Worm (Caenorhabditis elegans): ENCODE measurements around the gene lsm-3.

ce11 chrIV:13358488-13358887 lies 28.5 kb upstream of the lsm-3 start, which contains the start of gene W02A2.8:
- TF ChIP-seq snpc-4 (GFP tag; optimal IDR thresholded peaks at IDR 0.05), result no peak
- TF ChIP-seq snpc-4 (tag; optimal IDR thresholded peaks at IDR 0.05), result no peak
- no peak for TF ChIP-seq lin-35 (GFP tag; optimal IDR thresholded peaks at IDR 0.05)
- no peak for TF ChIP-seq madf-3 (GFP tag; IDR thresholded peaks at IDR 0.05)
- TF ChIP-seq ceh-100 (GFP tag; IDR thresholded peaks at IDR 0.05), result no peak
- TF ChIP-seq tlf-1 (GFP tag; optimal IDR thresholded peaks at IDR 0.05), result no peak
- no peak for TF ChIP-seq sptf-2 (GFP tag; optimal IDR thresholded peaks at IDR 0.05)
- no peak for TF ChIP-seq akir-1 (GFP tag; optimal IDR thresholded peaks at IDR 0.05)
- no peak for TF ChIP-seq C17E4.6 (GFP tag; IDR thresholded peaks at IDR 0.05)
- TF ChIP-seq T26A5.8 (tag; optimal IDR thresholded peaks at IDR 0.05), result no peak
- TF ChIP-seq rec-8 (tag; optimal IDR thresholded peaks at IDR 0.05), result no peak
- TF ChIP-seq mcd-1 (GFP tag; IDR thresholded peaks at IDR 0.05), result no peak
- TF ChIP-seq dpl-1 (GFP tag; optimal IDR thresholded peaks at IDR 0.05), result no peak
